Worm (Caenorhabditis elegans): ENCODE measurements around the gene K02D10.3.

DNA sequence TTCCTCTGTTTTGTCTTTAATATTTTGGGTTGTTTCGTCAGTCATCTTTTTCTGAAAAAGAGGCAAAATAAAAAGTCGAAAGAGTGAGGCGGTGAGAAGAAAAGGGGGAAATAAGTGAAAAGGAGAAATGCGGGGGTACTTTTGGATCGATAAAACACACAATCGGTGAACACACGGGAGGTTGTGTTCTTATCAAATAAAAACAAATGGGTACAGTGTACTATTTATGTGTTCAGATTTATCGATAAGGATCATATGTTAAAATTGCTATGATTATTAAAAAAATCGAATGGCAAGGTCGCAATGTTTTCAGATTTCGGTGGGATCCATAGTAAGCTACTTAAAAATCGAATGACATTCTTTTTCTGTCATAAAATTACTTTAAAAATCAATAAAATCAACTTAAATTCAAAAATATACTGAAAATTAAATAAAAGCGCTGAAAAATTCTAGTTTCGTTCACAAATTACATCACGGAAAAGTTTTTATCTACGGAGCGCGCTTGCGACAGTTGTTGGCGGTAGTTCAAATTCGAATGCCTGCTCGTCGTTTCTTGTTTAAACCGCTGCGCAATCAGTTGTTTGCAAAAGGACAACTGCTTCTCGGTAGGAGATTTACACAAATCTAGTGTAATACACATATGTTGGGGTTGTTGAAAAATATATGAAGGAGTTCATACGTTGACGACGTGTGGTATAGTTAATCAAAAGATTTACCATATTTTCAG, 37.7 kb upstream of the K02D10.3 start, which contains the start of gene prx-19:
- TF ChIP-seq ceh-24 (tag; optimal IDR thresholded peaks at IDR 0.05) (no peak), T23F11.4 (GFP tag; optimal IDR thresholded peaks at IDR 0.05) (no peak), K02D7.2 (tag; optimal IDR thresholded peaks at IDR 0.05) (no peak), syd-9 (tag; optimal IDR thresholded peaks at IDR 0.05) (no peak), pqm-1 (tag; optimal IDR thresholded peaks at IDR 0.05) (no peak)
